Worm (Caenorhabditis elegans) whole organism, L2 larva: ENCODE results near the gene F42F12.11.

Experiments used
- F13H6.1 ChIP-seq: sonication (generic microtip); optimal IDR thresholded peaks from 2 replicates; lab custom pipeline; 2016; ENCODE audit warnings: missing genetic modification characterization, missing compliant biosample characterization
- R02D3.7 ChIP-seq: fragments of 150-350 bp; optimal IDR thresholded peaks from 2 replicates; lab custom pipeline; 2014; ENCODE audit warnings: missing biosample characterization, missing genetic modification characterization
- aly-2 ChIP-seq: fragments of 150-350 bp; optimal IDR thresholded peaks from 2 replicates; lab custom pipeline; 2014; ENCODE audit warnings: missing biosample characterization, missing genetic modification characterization
- fos-1 ChIP-seq: fragments of 150-350 bp; optimal IDR thresholded peaks from 2 replicates; lab custom pipeline; 2014; ENCODE audit warnings: missing biosample characterization, missing genetic modification characterization
- lin-39 ChIP-seq: fragments of 150-350 bp; optimal IDR thresholded peaks from 2 replicates; lab custom pipeline; 2014; ENCODE audit warnings: missing biosample characterization, missing genetic modification reagents, missing genetic modification characterization
- nhr-12 ChIP-seq: fragments of 150-350 bp; optimal IDR thresholded peaks from 2 replicates; lab custom pipeline; 2014; ENCODE audit warnings: missing biosample characterization, missing genetic modification characterization
- sma-3 ChIP-seq: sonication (generic microtip); optimal IDR thresholded peaks from 2 replicates; lab custom pipeline; 2016; ENCODE audit warnings: missing genetic modification reagents, missing genetic modification characterization, missing compliant biosample characterization
- snpc-4 ChIP-seq: fragments of 150-350 bp; optimal IDR thresholded peaks from 2 replicates; lab custom pipeline; 2014; ENCODE audit warnings: missing biosample characterization, missing genetic modification characterization

- TF ChIP-seq lin-39, result peak; percentile 37
- TF ChIP-seq R02D3.7, result no peak
- TF ChIP-seq fos-1 (tag; lab: Kevin White, UChicago), result peak; percentile 92
- TF ChIP-seq nhr-12 (tag; lab: Kevin White, UChicago), result no peak
- peak; percentile 97 for TF ChIP-seq F13H6.1
- TF ChIP-seq snpc-4 (tag; lab: Kevin White, UChicago), result peak; percentile 83
- peak; percentile 88 for TF ChIP-seq sma-3
- TF ChIP-seq aly-2 (tag; lab: Kevin White, UChicago), result no peak
Observed at ce11 chrX:12393786-12394308, 47.0 kb downstream of the F42F12.11 start, which contains the start of gene F17E5.2.
